Worm (Caenorhabditis elegans) whole organism, late embryonic: ENCODE measurements around the gene dsb-2.

Source experiments
- C38D4.7 ChIP-seq: fragments of 200-800 bp; sonication (Bioruptor generic); optimal IDR thresholded peaks from 2 replicates; lab custom pipeline; 2018; ENCODE audit warnings: mild to moderate bottlenecking, missing genetic modification characterization, moderate library complexity, missing compliant biosample characterization
- K02D7.2 ChIP-seq: sonication (generic microtip); optimal IDR thresholded peaks from 2 replicates; lab custom pipeline; 2017; ENCODE audit warnings: mild to moderate bottlenecking, missing genetic modification characterization, missing compliant biosample characterization
- K09A11.1 ChIP-seq: sonication (generic microtip); optimal IDR thresholded peaks from 2 replicates; lab custom pipeline; 2017; ENCODE audit warnings: antibody characterized with exemption, mild to moderate bottlenecking, missing genetic modification characterization, missing compliant biosample characterization; ENCODE audit not compliant: insufficient read depth
- T23F11.4 ChIP-seq: fragments of 200-800 bp; sonication (Bioruptor generic); optimal IDR thresholded peaks from 2 replicates; lab custom pipeline; 2018; ENCODE audit warnings: mild to moderate bottlenecking, missing genetic modification characterization, missing compliant biosample characterization
- Y22D7AL.16 ChIP-seq: sonication (generic microtip); optimal IDR thresholded peaks from 2 replicates; lab custom pipeline; 2016; ENCODE audit warnings: missing genetic modification characterization, missing compliant biosample characterization
- ahr-1 ChIP-seq: sonication (generic microtip); optimal IDR thresholded peaks from 2 replicates; lab custom pipeline; 2016; ENCODE audit warnings: missing genetic modification characterization, missing compliant biosample characterization
- ama-1 ChIP-seq: fragments of 150-350 bp; optimal IDR thresholded peaks from 2 replicates; lab custom pipeline; 2014
- ceh-19 ChIP-seq: fragments of 200-800 bp; sonication (Bioruptor generic); optimal IDR thresholded peaks from 2 replicates; lab custom pipeline; 2018; ENCODE audit warnings: mild to moderate bottlenecking, missing genetic modification characterization, missing compliant biosample characterization
- ceh-22 ChIP-seq: sonication (generic microtip); optimal IDR thresholded peaks from 2 replicates; lab custom pipeline; 2017; ENCODE audit warnings: missing biosample characterization, missing genetic modification characterization
- ceh-24 ChIP-seq: sonication (generic microtip); optimal IDR thresholded peaks from 2 replicates; lab custom pipeline; 2016; ENCODE audit warnings: mild to moderate bottlenecking, missing genetic modification characterization, missing compliant biosample characterization
- ceh-30 ChIP-seq: fragments of 150-350 bp; optimal IDR thresholded peaks from 2 replicates; lab custom pipeline; 2014; ENCODE audit warnings: missing biosample characterization, missing genetic modification characterization
- ceh-31 ChIP-seq: sonication (generic microtip); optimal IDR thresholded peaks from 2 replicates; lab custom pipeline; 2016; ENCODE audit warnings: missing genetic modification characterization, missing compliant biosample characterization
- ceh-34 ChIP-seq: sonication (generic microtip); optimal IDR thresholded peaks from 2 replicates; lab custom pipeline; 2016; ENCODE audit warnings: mild to moderate bottlenecking, missing genetic modification characterization, missing compliant biosample characterization
- ceh-45 ChIP-seq: fragments of 200-800 bp; sonication (Bioruptor generic); IDR thresholded peaks from 2 replicates; pipeline ENCODE4 v1.3.6; 2022; ENCODE audit warnings: missing genetic modification reagents, missing genetic modification characterization, missing compliant biosample characterization
- ceh-6 ChIP-seq: fragments of 200-800 bp; sonication (Bioruptor generic); optimal IDR thresholded peaks from 2 replicates; lab custom pipeline; 2018; ENCODE audit warnings: mild to moderate bottlenecking, missing genetic modification characterization, missing compliant biosample characterization
- ceh-9 ChIP-seq: sonication (generic microtip); optimal IDR thresholded peaks from 2 replicates; lab custom pipeline; 2016; ENCODE audit warnings: mild to moderate bottlenecking, missing genetic modification characterization, inconsistent platforms, missing compliant biosample characterization
- dmd-4 ChIP-seq: sonication (generic microtip); optimal IDR thresholded peaks from 2 replicates; lab custom pipeline; 2016; ENCODE audit warnings: borderline replicate concordance, missing genetic modification characterization, missing compliant biosample characterization
- ets-4 ChIP-seq: sonication (generic microtip); optimal IDR thresholded peaks from 2 replicates; lab custom pipeline; 2016; ENCODE audit warnings: missing genetic modification characterization, missing compliant biosample characterization
- fkh-10 ChIP-seq: fragments of 150-350 bp; optimal IDR thresholded peaks from 2 replicates; lab custom pipeline; 2014; ENCODE audit warnings: missing biosample characterization, missing genetic modification reagents, missing genetic modification characterization
- fkh-6 ChIP-seq: sonication (generic microtip); optimal IDR thresholded peaks from 2 replicates; lab custom pipeline; 2016; ENCODE audit warnings: missing genetic modification characterization, missing compliant biosample characterization
- hlh-30 ChIP-seq: sonication (generic microtip); optimal IDR thresholded peaks from 2 replicates; lab custom pipeline; 2017; ENCODE audit warnings: antibody characterized with exemption, missing genetic modification characterization, missing compliant biosample characterization; ENCODE audit not compliant: insufficient read depth
- hlh-8 ChIP-seq: sonication (generic microtip); optimal IDR thresholded peaks from 2 replicates; lab custom pipeline; 2016; ENCODE audit warnings: missing genotype, missing genetic modification characterization, missing compliant biosample characterization
- mec-3 ChIP-seq: sonication (generic microtip); optimal IDR thresholded peaks from 2 replicates; lab custom pipeline; 2016; ENCODE audit warnings: borderline replicate concordance, missing genetic modification characterization, missing compliant biosample characterization
- nhr-11 ChIP-seq: fragments of 150-350 bp; optimal IDR thresholded peaks from 2 replicates; lab custom pipeline; 2014; ENCODE audit warnings: missing biosample characterization, missing genetic modification characterization
- nhr-232 ChIP-seq: sonication (generic microtip); optimal IDR thresholded peaks from 2 replicates; lab custom pipeline; 2016; ENCODE audit warnings: missing genetic modification characterization, missing compliant biosample characterization
- npax-4 ChIP-seq: sonication (generic microtip); optimal IDR thresholded peaks from 2 replicates; lab custom pipeline; 2016; ENCODE audit warnings: missing genetic modification characterization, missing compliant biosample characterization
- pha-2 ChIP-seq: sonication (generic microtip); optimal IDR thresholded peaks from 2 replicates; lab custom pipeline; 2017; ENCODE audit warnings: mild to moderate bottlenecking, missing genetic modification characterization, missing compliant biosample characterization
- pqm-1 ChIP-seq: sonication (generic microtip); optimal IDR thresholded peaks from 2 replicates; lab custom pipeline; 2016; ENCODE audit warnings: missing genetic modification characterization, missing compliant biosample characterization
- pros-1 ChIP-seq: fragments of 150-350 bp; optimal IDR thresholded peaks from 2 replicates; lab custom pipeline; 2014; ENCODE audit warnings: missing biosample characterization, missing genetic modification reagents, missing genetic modification characterization
- sdc-2 ChIP-seq: sonication (generic microtip); optimal IDR thresholded peaks from 2 replicates; lab custom pipeline; 2016; ENCODE audit warnings: missing genotype, missing genetic modification characterization, missing compliant biosample characterization
- syd-9 ChIP-seq: sonication (generic microtip); optimal IDR thresholded peaks from 2 replicates; lab custom pipeline; 2016; ENCODE audit warnings: mild to moderate bottlenecking, missing genetic modification characterization, moderate library complexity, missing compliant biosample characterization
- tbx-2 ChIP-seq: sonication (generic microtip); optimal IDR thresholded peaks from 2 replicates; lab custom pipeline; 2016; ENCODE audit warnings: missing genetic modification characterization, missing compliant biosample characterization
- tbx-7 ChIP-seq: sonication (generic microtip); optimal IDR thresholded peaks from 2 replicates; lab custom pipeline; 2016; ENCODE audit warnings: missing genotype, missing genetic modification characterization, missing compliant biosample characterization
- ttx-3 ChIP-seq: sonication (generic microtip); optimal IDR thresholded peaks from 2 replicates; lab custom pipeline; 2016; ENCODE audit warnings: missing genetic modification reagents, missing genetic modification characterization, missing compliant biosample characterization
- zip-5 ChIP-seq: sonication (generic microtip); optimal IDR thresholded peaks from 2 replicates; lab custom pipeline; 2016; ENCODE audit warnings: missing genetic modification characterization, missing compliant biosample characterization
- ztf-16 ChIP-seq: sonication (generic microtip); optimal IDR thresholded peaks from 2 replicates; lab custom pipeline; 2017; ENCODE audit warnings: missing genetic modification characterization, missing compliant biosample characterization

Gene dsb-2

DNA sequence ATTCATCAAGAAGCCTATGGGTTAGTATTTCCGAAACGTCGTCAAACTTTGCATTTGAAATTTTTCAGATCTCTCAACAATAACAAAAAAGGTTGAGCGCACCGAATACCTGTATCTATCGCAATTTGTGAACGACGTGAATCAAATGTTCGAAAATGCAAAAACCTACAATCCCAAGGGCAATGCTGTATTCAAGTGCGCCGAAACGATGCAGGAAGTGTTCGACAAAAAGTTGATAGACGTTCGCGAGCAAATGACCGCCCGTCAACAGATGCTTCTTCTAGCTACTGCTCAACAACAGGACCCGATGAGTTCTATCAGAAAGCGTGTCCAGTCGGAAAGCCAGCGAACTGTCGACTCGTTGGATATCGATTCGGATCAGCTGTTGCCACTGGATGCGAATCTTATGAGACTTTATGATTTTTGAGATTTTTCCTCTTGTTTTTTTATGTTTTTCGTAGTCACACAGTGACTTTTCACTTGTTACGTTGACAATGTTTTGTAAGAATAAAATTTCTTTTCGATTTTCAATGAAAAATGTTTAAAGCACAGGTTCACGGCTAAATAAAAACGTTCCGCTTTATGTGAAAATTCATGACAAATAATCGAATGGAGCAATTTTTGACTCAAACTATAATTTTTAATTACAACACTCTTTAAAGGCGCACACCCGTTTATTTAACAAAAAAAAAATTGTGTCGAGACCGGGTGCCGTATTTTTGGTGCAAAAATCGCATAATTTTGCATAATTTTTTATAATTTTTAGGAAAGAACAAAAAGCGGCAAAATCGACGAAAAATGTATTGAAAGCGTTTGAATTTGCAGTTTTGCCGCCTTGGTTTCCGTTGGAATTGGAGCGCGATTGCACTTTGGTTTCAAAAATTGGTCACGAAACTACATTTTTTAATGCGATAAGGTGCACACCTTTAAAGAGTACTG is 3.3 kb upstream of the dsb-2 start:
- peak; percentile 32 for TF ChIP-seq ceh-24 (tag; lab: Kevin White, UChicago)
- TF ChIP-seq npax-4 (tag; lab: Kevin White, UChicago), result no peak
- no peak for TF ChIP-seq hlh-8
- no peak for TF ChIP-seq ztf-16
- TF ChIP-seq K02D7.2 (tag; lab: Kevin White, UChicago), result no peak
- TF ChIP-seq pqm-1 (tag; lab: Kevin White, UChicago), result no peak
- TF ChIP-seq ceh-30 (tag; lab: Kevin White, UChicago), result peak; percentile 66
- TF ChIP-seq ama-1, result peak; percentile 28
- TF ChIP-seq pros-1 (tag; lab: Kevin White, UChicago), result no peak
- peak; percentile 4 for TF ChIP-seq dmd-4 (tag; lab: Kevin White, UChicago)
- TF ChIP-seq nhr-11, result no peak
- TF ChIP-seq ceh-31 (tag; lab: Kevin White, UChicago), result peak; percentile 2
- TF ChIP-seq tbx-2 (tag; lab: Kevin White, UChicago), result peak; percentile 5
- TF ChIP-seq ceh-19 (GFP tag; lab: Kevin White, UChicago), result no peak
- no peak for TF ChIP-seq tbx-7 (tag; lab: Kevin White, UChicago)

DNA sequence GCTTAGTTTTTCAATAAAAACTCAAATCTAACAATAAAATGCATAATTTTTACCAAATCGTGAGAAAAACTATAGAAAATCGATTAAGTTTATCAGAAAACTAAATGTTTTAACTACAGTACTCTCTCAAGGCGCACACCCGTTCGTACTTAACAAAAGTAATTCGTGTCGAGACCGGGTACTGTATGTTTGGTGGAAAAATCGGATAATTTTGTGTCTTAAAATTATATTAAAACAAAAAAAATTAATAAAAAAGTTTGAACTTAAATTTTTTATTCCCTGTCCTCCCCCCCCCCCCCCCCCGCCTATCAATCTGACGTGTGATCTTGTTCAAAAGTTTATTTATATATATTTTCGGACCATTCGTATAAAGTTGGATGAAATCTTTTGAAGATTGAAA is 2.6 kb upstream of the dsb-2 start, which contains the start of gene F26H11.4:
F26H11.4 (plus strand) TSS at position 301 of the 400 bp plus-strand sequence.
- no peak for TF ChIP-seq C38D4.7 (GFP tag; lab: Kevin White, UChicago)
- TF ChIP-seq ceh-9 (tag; lab: Kevin White, UChicago), result no peak
- TF ChIP-seq ztf-16, result no peak
- TF ChIP-seq T23F11.4 (GFP tag; lab: Kevin White, UChicago), result no peak
- no peak for TF ChIP-seq ttx-3 (tag; lab: Kevin White, UChicago)
- TF ChIP-seq ceh-19 (GFP tag; lab: Kevin White, UChicago), result no peak
- TF ChIP-seq nhr-232 (tag; lab: Kevin White, UChicago), result no peak
- TF ChIP-seq ahr-1, result no peak
- TF ChIP-seq ceh-22 (tag; lab: Kevin White, UChicago), result no peak
- no peak for TF ChIP-seq pha-2 (tag; lab: Kevin White, UChicago)
- no peak for TF ChIP-seq fkh-10

DNA sequence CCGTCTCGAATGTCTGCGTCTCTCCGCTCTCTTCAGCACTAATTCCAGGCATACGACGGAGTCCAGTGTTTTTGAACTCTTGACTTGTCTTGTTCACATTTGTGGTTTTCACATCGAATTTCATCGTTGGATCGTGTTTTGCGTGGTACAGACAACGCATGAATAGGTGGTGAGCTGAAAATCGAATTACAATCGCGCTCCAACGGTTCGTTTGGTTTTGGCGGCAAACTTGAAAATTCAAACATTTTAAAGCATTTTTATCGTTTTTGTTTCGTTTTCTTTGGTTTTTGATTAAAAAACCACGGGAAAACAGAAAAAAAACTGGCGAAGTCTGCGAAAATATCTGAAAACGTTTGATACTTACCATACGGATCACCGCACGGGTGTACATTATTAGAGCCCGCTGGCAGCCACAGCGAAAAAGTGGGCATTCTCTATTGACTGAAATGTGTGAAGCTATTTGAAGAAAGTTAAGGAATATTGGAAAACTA is 2.2 kb downstream of the dsb-2 start, which contains the start of gene exl-1:
exl-1 (minus strand) TSS at position 441 of the 491 bp plus-strand sequence.
- no peak for TF ChIP-seq sdc-2
- TF ChIP-seq, all 69 proteins: peak for 0

DNA sequence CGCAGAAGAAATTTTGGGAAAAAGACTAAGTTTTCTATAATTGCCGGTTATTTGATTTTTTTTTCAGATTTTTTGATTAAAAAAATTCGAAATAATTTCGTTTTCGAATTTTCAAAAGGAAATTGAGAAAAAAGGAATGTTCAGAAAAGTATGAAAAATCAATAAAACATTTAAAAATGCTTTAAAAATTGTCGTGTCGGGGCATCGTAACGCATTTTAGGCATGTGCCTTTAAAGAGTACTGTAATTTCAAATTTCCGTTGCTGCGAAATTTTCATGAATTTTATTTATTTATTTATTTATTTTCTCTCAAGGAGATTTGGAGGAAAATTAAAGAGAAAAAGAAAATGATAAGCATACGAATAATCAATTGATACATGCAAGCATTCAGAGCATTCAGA is 2.8 kb downstream of the dsb-2 start:
- TF ChIP-seq hlh-30, result no peak
- TF ChIP-seq fkh-6 (tag; lab: Kevin White, UChicago), result no peak
- TF ChIP-seq ztf-16, result no peak
- no peak for TF ChIP-seq ceh-34 (tag; lab: Kevin White, UChicago)
- TF ChIP-seq ceh-45, result no peak
- no peak for TF ChIP-seq pha-2 (tag; lab: Kevin White, UChicago)
- no peak for TF ChIP-seq ets-4
- no peak for TF ChIP-seq Y22D7AL.16 (tag; lab: Kevin White, UChicago)
- no peak for TF ChIP-seq ceh-6 (GFP tag; lab: Kevin White, UChicago)
- no peak for TF ChIP-seq C38D4.7 (GFP tag; lab: Kevin White, UChicago)
- no peak for TF ChIP-seq pqm-1 (tag; lab: Kevin White, UChicago)
- TF ChIP-seq tbx-2 (tag; lab: Kevin White, UChicago), result no peak

DNA sequence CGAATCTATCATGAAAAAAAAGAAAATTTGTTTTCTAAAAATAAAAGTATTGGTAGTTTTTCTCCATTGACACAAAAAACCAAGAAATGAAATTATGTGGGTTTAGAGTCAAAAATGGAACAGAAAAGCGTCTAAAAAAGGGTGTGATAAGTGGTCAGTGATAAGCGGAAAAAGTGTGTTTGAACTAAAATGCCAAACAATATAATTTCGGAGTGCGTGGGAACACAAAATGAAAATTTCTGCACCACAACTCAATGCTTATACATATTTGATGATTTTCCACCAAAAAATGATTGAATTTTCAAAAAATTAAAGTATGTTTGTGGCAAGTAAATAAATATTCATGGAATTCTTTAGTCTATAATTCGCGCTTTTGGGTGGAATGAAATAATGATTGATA is 4.5 kb downstream of the dsb-2 start:
- TF ChIP-seq zip-5 (tag; lab: Kevin White, UChicago) (no peak), mec-3 (no peak), nhr-232 (tag; lab: Kevin White, UChicago) (no peak), pqm-1 (tag; lab: Kevin White, UChicago) (no peak), ceh-22 (tag; lab: Kevin White, UChicago) (no peak), tbx-7 (tag; lab: Kevin White, UChicago) (no peak), K09A11.1 (tag; lab: Kevin White, UChicago) (no peak), syd-9 (no peak)
